Worm (Caenorhabditis elegans) whole organism, L1 larva: Measurements from ENCODE around the gene srb-1.
A peak's percentile ranks its signal among the peaks of the same experiment; 100 is the strongest.

Experiments
- C04F5.9 ChIP-seq: sonication (generic microtip); optimal IDR thresholded peaks from 2 replicates; lab custom pipeline; 2016; ENCODE audit warnings: missing genetic modification characterization, missing compliant biosample characterization
- C16A3.4 ChIP-seq: fragments of 150-350 bp; optimal IDR thresholded peaks from 2 replicates; lab custom pipeline; 2014; ENCODE audit warnings: missing biosample characterization, missing genetic modification characterization
- C34B4.2 ChIP-seq: sonication (generic microtip); optimal IDR thresholded peaks from 2 replicates; lab custom pipeline; 2017; ENCODE audit warnings: mild to moderate bottlenecking, missing genetic modification characterization, missing compliant biosample characterization
- F16B12.6 ChIP-seq: fragments of 150-350 bp; optimal IDR thresholded peaks from 2 replicates; lab custom pipeline; 2014; ENCODE audit warnings: missing biosample characterization, missing genetic modification characterization
- ama-1 ChIP-seq: fragments of 150-350 bp; optimal IDR thresholded peaks from 2 replicates; lab custom pipeline; 2014
- blmp-1 ChIP-seq: fragments of 150-350 bp; optimal IDR thresholded peaks from 2 replicates; lab custom pipeline; 2014; ENCODE audit warnings: missing biosample characterization, missing genetic modification characterization
- ces-1 ChIP-seq: fragments of 150-350 bp; optimal IDR thresholded peaks from 2 replicates; lab custom pipeline; 2014; ENCODE audit warnings: missing biosample characterization, missing genetic modification reagents, missing genetic modification characterization
- dpl-1 ChIP-seq, 3 experiments: fragments of 150-350 bp in 2 of 3; sonication (generic microtip) in 1 of 3; optimal IDR thresholded peaks; 2 replicates each; lab custom pipeline; 2014 to 2017; ENCODE audit warnings: missing biosample characterization in 3 of 3, missing genetic modification characterization in 3 of 3, missing genetic modification reagents in 3 of 3
- efl-1 ChIP-seq, 4 experiments: fragments of 150-350 bp; optimal IDR thresholded peaks in 3 of 4; peaks in 1 of 4; 1 replicate in 1 of 4; 2 replicates in 3 of 4; lab custom pipeline; 2014; ENCODE audit warnings: missing biosample characterization in 2 of 4, missing genetic modification characterization in 2 of 4, missing genetic modification reagents in 2 of 4
- elt-2 ChIP-seq: sonication (generic microtip); optimal IDR thresholded peaks from 2 replicates; lab custom pipeline; 2016; ENCODE audit warnings: missing genetic modification characterization, mild to moderate bottlenecking, inconsistent platforms, missing compliant biosample characterization, missing genetic modification reagents
- elt-3 ChIP-seq, 6 experiments: fragments of 150-350 bp in 1 of 6; sonication (generic microtip); optimal IDR thresholded peaks; 2 replicates each; lab custom pipeline; 2017 to 2018; ENCODE audit warnings: missing biosample characterization in 6 of 6, missing genetic modification characterization in 6 of 6, inconsistent platforms in 1 of 6
- fkh-10 ChIP-seq: sonication (generic microtip); optimal IDR thresholded peaks from 2 replicates; lab custom pipeline; 2017; ENCODE audit warnings: missing biosample characterization, missing genetic modification reagents, missing genetic modification characterization
- fkh-4 ChIP-seq: sonication (generic microtip); optimal IDR thresholded peaks from 2 replicates; lab custom pipeline; 2016; ENCODE audit warnings: missing compliant biosample characterization, missing genetic modification characterization, borderline replicate concordance
- hlh-4 ChIP-seq: sonication (generic microtip); optimal IDR thresholded peaks from 2 replicates; lab custom pipeline; 2016; ENCODE audit warnings: mild to moderate bottlenecking, missing genetic modification characterization, missing compliant biosample characterization
- hpl-2 ChIP-seq: fragments of 150-350 bp; optimal IDR thresholded peaks from 2 replicates; lab custom pipeline; 2014; ENCODE audit warnings: missing biosample characterization, missing genetic modification reagents, missing genetic modification characterization
- isw-1 ChIP-seq: fragments of 200-800 bp; sonication (Bioruptor generic); IDR thresholded peaks from 2 replicates; pipeline ENCODE4 v1.3.6; 2022; ENCODE audit warnings: missing genetic modification characterization, missing compliant biosample characterization
- lin-13 ChIP-seq: fragments of 150-350 bp; optimal IDR thresholded peaks from 2 replicates; lab custom pipeline; 2014; ENCODE audit warnings: missing biosample characterization, missing genetic modification reagents, missing genetic modification characterization
- lin-14 ChIP-seq: fragments of 200-800 bp; sonication (Bioruptor generic); optimal IDR thresholded peaks from 2 replicates; lab custom pipeline; 2018; ENCODE audit warnings: mild to moderate bottlenecking, missing genetic modification characterization, moderate library complexity, missing compliant biosample characterization
- lin-35 ChIP-seq, 2 experiments: fragments of 150-350 bp; optimal IDR thresholded peaks; 2 replicates each; lab custom pipeline; 2014; ENCODE audit warnings: missing biosample characterization in 2 of 2, missing genetic modification characterization in 2 of 2, missing genetic modification reagents in 2 of 2
- lir-3 ChIP-seq: sonication (generic microtip); optimal IDR thresholded peaks from 2 replicates; lab custom pipeline; 2016; ENCODE audit warnings: mild to moderate bottlenecking, missing genetic modification characterization, moderate library complexity, missing compliant biosample characterization; ENCODE audit not compliant: poor library complexity
- lsy-2 ChIP-seq, 2 experiments: fragments of 150-350 bp; optimal IDR thresholded peaks; 2 replicates each; lab custom pipeline; 2014; ENCODE audit warnings: missing biosample characterization in 2 of 2, missing genetic modification characterization in 2 of 2
- mab-9 ChIP-seq: fragments of 200-800 bp; sonication (Bioruptor generic); IDR thresholded peaks from 2 replicates; pipeline ENCODE4 v1.3.6; 2022; ENCODE audit warnings: missing genetic modification reagents, missing genetic modification characterization, missing compliant biosample characterization
- mdl-1 ChIP-seq, 2 experiments: fragments of 150-350 bp; optimal IDR thresholded peaks; 2 replicates each; lab custom pipeline; 2014 to 2017; ENCODE audit warnings: missing biosample characterization in 2 of 2, missing genetic modification characterization in 2 of 2, inconsistent platforms in 1 of 2
- mef-2 ChIP-seq: fragments of 150-350 bp; optimal IDR thresholded peaks from 2 replicates; lab custom pipeline; 2014; ENCODE audit warnings: missing biosample characterization, missing genetic modification characterization
- mep-1 ChIP-seq: fragments of 150-350 bp; optimal IDR thresholded peaks from 2 replicates; lab custom pipeline; 2014; ENCODE audit warnings: missing biosample characterization, missing genetic modification characterization
- nhr-20 ChIP-seq: sonication (generic microtip); optimal IDR thresholded peaks from 2 replicates; lab custom pipeline; 2016; ENCODE audit warnings: mild to moderate bottlenecking, missing genetic modification characterization, missing compliant biosample characterization
- nhr-28 ChIP-seq: fragments of 150-350 bp; optimal IDR thresholded peaks from 2 replicates; lab custom pipeline; 2014; ENCODE audit warnings: missing biosample characterization, missing genetic modification characterization
- nhr-47 ChIP-seq: sonication (generic microtip); optimal IDR thresholded peaks from 2 replicates; lab custom pipeline; 2016; ENCODE audit warnings: mild to moderate bottlenecking, missing genetic modification characterization, moderate library complexity, missing compliant biosample characterization
- nhr-71 ChIP-seq: sonication (generic microtip); optimal IDR thresholded peaks from 2 replicates; lab custom pipeline; 2016; ENCODE audit warnings: mild to moderate bottlenecking, missing genetic modification characterization, moderate library complexity, missing compliant biosample characterization
- nhr-84 ChIP-seq: sonication (generic microtip); optimal IDR thresholded peaks from 2 replicates; lab custom pipeline; 2017; ENCODE audit warnings: missing biosample characterization, missing genetic modification characterization
- nhr-90 ChIP-seq: sonication (generic microtip); optimal IDR thresholded peaks from 2 replicates; lab custom pipeline; 2016; ENCODE audit warnings: mild to moderate bottlenecking, missing genetic modification characterization, missing compliant biosample characterization; ENCODE audit not compliant: poor library complexity
- pax-3 ChIP-seq: fragments of 200-800 bp; sonication (Bioruptor generic); optimal IDR thresholded peaks from 2 replicates; lab custom pipeline; 2018; ENCODE audit warnings: mild to moderate bottlenecking, missing genetic modification characterization, moderate library complexity, missing compliant biosample characterization
- skn-1 ChIP-seq: fragments of 150-350 bp; optimal IDR thresholded peaks from 2 replicates; lab custom pipeline; 2014; ENCODE audit warnings: missing biosample characterization, missing genetic modification characterization
- snu-23 ChIP-seq: sonication (generic microtip); optimal IDR thresholded peaks from 2 replicates; lab custom pipeline; 2016; ENCODE audit warnings: missing genetic modification characterization, missing compliant biosample characterization
- sox-4 ChIP-seq: sonication (generic microtip); optimal IDR thresholded peaks from 2 replicates; lab custom pipeline; 2016; ENCODE audit warnings: missing genetic modification characterization, missing compliant biosample characterization
- sptf-1 ChIP-seq: fragments of 150-350 bp; optimal IDR thresholded peaks from 2 replicates; lab custom pipeline; 2014; ENCODE audit warnings: missing biosample characterization, missing genetic modification characterization
- sup-37 ChIP-seq: fragments of 200-800 bp; sonication (Bioruptor generic); optimal IDR thresholded peaks from 2 replicates; lab custom pipeline; 2018; ENCODE audit warnings: mild to moderate bottlenecking, missing genetic modification characterization, missing compliant biosample characterization
- tlp-1 ChIP-seq: fragments of 150-350 bp; optimal IDR thresholded peaks from 2 replicates; lab custom pipeline; 2014; ENCODE audit warnings: missing biosample characterization, missing genetic modification characterization
- unc-30 ChIP-seq: sonication (generic microtip); optimal IDR thresholded peaks from 2 replicates; lab custom pipeline; 2017; ENCODE audit warnings: missing biosample characterization, missing genetic modification characterization
- unc-98 ChIP-seq: fragments of 200-800 bp; sonication (Bioruptor generic); IDR thresholded peaks from 2 replicates; pipeline ENCODE4 v1.3.6; 2022; ENCODE audit warnings: missing genetic modification characterization, missing compliant biosample characterization
- zip-4 ChIP-seq: fragments of 200-800 bp; sonication (Bioruptor generic); optimal IDR thresholded peaks from 2 replicates; lab custom pipeline; 2018; ENCODE audit warnings: mild to moderate bottlenecking, missing genetic modification characterization, moderate library complexity, missing compliant biosample characterization

srb-1 gene

DNA sequence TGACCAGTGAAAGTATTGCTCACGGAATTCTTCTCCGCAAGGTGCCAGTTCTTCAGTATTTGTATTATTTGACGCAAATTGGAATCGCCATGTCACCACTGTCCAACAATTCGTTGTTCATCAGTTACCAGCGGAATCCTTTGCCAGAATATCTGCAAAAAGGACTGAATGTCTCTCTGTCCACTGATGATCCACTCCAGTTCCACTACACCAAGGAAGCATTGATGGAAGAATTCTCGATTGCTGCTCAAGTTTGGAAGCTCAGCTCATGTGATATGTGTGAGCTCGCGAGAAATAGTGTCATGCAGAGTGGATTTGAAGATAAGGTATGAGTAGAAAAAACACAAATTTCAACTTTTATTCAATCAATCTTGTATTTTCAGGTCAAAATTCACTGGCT lies 38.3 kb upstream of the srb-1 start:
- TF ChIP-seq unc-98 (GFP tag; lab: Robert Waterston, UW) (no peak), efl-1 (optimal IDR thresholded peaks at IDR 0.05; lab: Kevin White, UChicago) (no peak), efl-1 (GFP tag; optimal IDR thresholded peaks at IDR 0.05 in 1 of 2; lab: Kevin White, UChicago) (peak in 1 of 2 experiments; percentile 61), unc-30 (no peak)

ce11 chrII:5205286-5205685 lies 34.5 kb upstream of the srb-1 start:
- TF ChIP-seq efl-1 (optimal IDR thresholded peaks at IDR 0.05; lab: Kevin White, UChicago) (no peak), efl-1 (GFP tag; optimal IDR thresholded peaks at IDR 0.05 in 1 of 2; lab: Kevin White, UChicago) (peak in 1 of 2 experiments; percentile 86), lir-3 (tag; lab: Kevin White, UChicago) (no peak), ces-1 (GFP tag; lab: Kevin White, UChicago) (no peak), hpl-2 (GFP tag; lab: Kevin White, UChicago) (no peak), elt-2 (tag; lab: Kevin White, UChicago) (peak; percentile 36), nhr-20 (no peak), lin-13 (GFP tag; lab: Kevin White, UChicago) (no peak)

- TF ChIP-seq snu-23 (GFP tag; lab: Kevin White, UChicago) (peak; percentile 27), sptf-1 (no peak), hlh-4 (tag; lab: Kevin White, UChicago) (no peak), zip-4 (no peak), C34B4.2 (tag; lab: Kevin White, UChicago) (no peak), nhr-47 (no peak), nhr-84 (no peak), dpl-1 (GFP tag; optimal IDR thresholded peaks at IDR 0.05; lab: Kevin White, UChicago) (no peak), mab-9 (GFP tag; lab: Robert Waterston, UW) (no peak), fkh-4 (tag; lab: Kevin White, UChicago) (no peak), mep-1 (tag; lab: Kevin White, UChicago) (no peak), mef-2 (tag; lab: Kevin White, UChicago) (no peak), C04F5.9 (no peak), nhr-71 (tag; lab: Kevin White, UChicago) (peak; percentile 45), sup-37 (GFP tag; lab: Kevin White, UChicago) (no peak), F16B12.6 (tag; lab: Kevin White, UChicago) (no peak), pax-3 (tag; lab: Kevin White, UChicago) (no peak), skn-1 (no peak), isw-1 (no peak), tlp-1 (tag; lab: Kevin White, UChicago) (no peak), mdl-1 (tag; optimal IDR thresholded peaks at IDR 0.05; lab: Kevin White, UChicago) (no peak), lin-35 (GFP tag; optimal IDR thresholded peaks at IDR 0.05; lab: Kevin White, UChicago) (peak in 1 of 2 experiments; percentile 37), unc-30 (no peak), nhr-90 (tag; lab: Kevin White, UChicago) (peak; percentile 1), nhr-28 (tag; lab: Kevin White, UChicago) (no peak), sox-4 (tag; lab: Kevin White, UChicago) (no peak), ama-1 (lab: Kevin White, UChicago) (no peak), C16A3.4 (tag; lab: Kevin White, UChicago) (no peak), blmp-1 (no peak), lin-14 (GFP tag; lab: Kevin White, UChicago) (peak; percentile 15), efl-1 (optimal IDR thresholded peaks at IDR 0.05; lab: Kevin White, UChicago) (no peak), efl-1 (GFP tag; optimal IDR thresholded peaks at IDR 0.05 in 1 of 2; lab: Kevin White, UChicago) (peak in 1 of 2 experiments; percentile 85), lsy-2 (tag; optimal IDR thresholded peaks at IDR 0.05; lab: Kevin White, UChicago) (no peak), ces-1 (GFP tag; lab: Kevin White, UChicago) (no peak), fkh-10 (GFP tag; lab: Kevin White, UChicago) (no peak), elt-2 (tag; lab: Kevin White, UChicago) (peak; percentile 89), elt-3 (tag; optimal IDR thresholded peaks at IDR 0.05; lab: Kevin White, UChicago) (no peak)
Measured at ce11 chrII:5202930-5203329, 32.1 kb upstream of the srb-1 start, which contains the start of gene ampd-1. Gene ampd-1 (plus strand): TSS chrII:5203322.
